Worm (Caenorhabditis elegans) whole organism, L4/young adult: Measurements from ENCODE around the gene srg-17.

ENCODE experiments used
- W03F9.2 ChIP-seq: fragments of 150-350 bp; optimal IDR thresholded peaks from 2 replicates; lab custom pipeline; 2014; ENCODE audit warnings: missing biosample characterization, missing genetic modification characterization
- dao-5 ChIP-seq: sonication (generic microtip); optimal IDR thresholded peaks from 2 replicates; lab custom pipeline; 2016; ENCODE audit warnings: missing genotype, missing genetic modification characterization, moderate library complexity, missing compliant biosample characterization
- him-1 ChIP-seq: sonication (generic microtip); optimal IDR thresholded peaks from 2 replicates; lab custom pipeline; 2016; ENCODE audit warnings: missing genotype, missing genetic modification reagents, missing genetic modification characterization, missing compliant biosample characterization

Gene srg-17

ce11 chrII:12456633-12457032, 16.9 kb upstream of the srg-17 start, which contains the start of gene sre-32:
Gene sre-32, minus strand, starts transcription at chrII:12456733.
- TF ChIP-seq him-1 (no peak), W03F9.2 (tag; lab: Kevin White, UChicago) (no peak), dao-5 (no peak)

ce11 chrII:12457275-12457674, 16.2 kb upstream of the srg-17 start, which contains the start of gene sre-38:
Gene sre-38, plus strand, starts transcription at chrII:12457575.
- TF ChIP-seq W03F9.2 (tag; lab: Kevin White, UChicago) (no peak), dao-5 (no peak), him-1 (no peak)

ce11 chrII:12459422-12459821, 14.1 kb upstream of the srg-17 start, which contains the start of gene tag-281:
Gene tag-281, plus strand, starts transcription at chrII:12459761.
- TF ChIP-seq W03F9.2 (tag; lab: Kevin White, UChicago) = peak; percentile 72
- no peak for TF ChIP-seq dao-5

- TF ChIP-seq dao-5 = no peak
- TF ChIP-seq W03F9.2 (tag; lab: Kevin White, UChicago) = no peak
- TF ChIP-seq him-1 = no peak
Observed at ce11 chrII:12460602-12461453, 12.7 kb upstream of the srg-17 start, which contains the start of gene tag-280. Gene tag-280, plus strand, starts transcription at chrII:12460652.

- TF ChIP-seq him-1 = no peak
- TF ChIP-seq dao-5 = no peak
- no peak for TF ChIP-seq W03F9.2 (tag; lab: Kevin White, UChicago)
Observed at ce11 chrII:12462244-12462643, 11.3 kb upstream of the srg-17 start, which contains the start of gene F15A4.2. Gene F15A4.2, plus strand, starts transcription at chrII:12462544.

- TF ChIP-seq W03F9.2 (tag; lab: Kevin White, UChicago) = no peak
- TF ChIP-seq him-1 = no peak
- TF ChIP-seq dao-5 = no peak
Observed at ce11 chrII:12465557-12465956, 7.9 kb upstream of the srg-17 start, which contains the start of gene sre-37. Gene sre-37, plus strand, starts transcription at chrII:12465857.

- TF ChIP-seq him-1 (no peak), dao-5 (no peak), W03F9.2 (tag; lab: Kevin White, UChicago) (no peak)
Observed at ce11 chrII:12467047-12467446, 6.5 kb upstream of the srg-17 start, which contains the start of gene srg-16. Gene srg-16, plus strand, starts transcription at chrII:12467133.

- TF ChIP-seq him-1 = no peak
- TF ChIP-seq W03F9.2 (tag; lab: Kevin White, UChicago) = no peak
- no peak for TF ChIP-seq dao-5
Observed at ce11 chrII:12471138-12471855, 2.2 kb upstream of the srg-17 start, which contains the start of the genes F15A4.5 and phat-8. Gene F15A4.5, minus strand, starts transcription at chrII:12471238. Gene phat-8, plus strand, starts transcription at chrII:12471805.

ce11 chrII:12480811-12481210, 7.3 kb downstream of the srg-17 start, which contains the start of gene arrd-9:
Gene arrd-9, minus strand, starts transcription at chrII:12480911.
- no peak for TF ChIP-seq W03F9.2 (tag; lab: Kevin White, UChicago)
- no peak for TF ChIP-seq him-1
- TF ChIP-seq dao-5 = no peak

- no peak for TF ChIP-seq him-1
- TF ChIP-seq W03F9.2 (tag; lab: Kevin White, UChicago) = no peak
- TF ChIP-seq dao-5 = no peak
Observed at ce11 chrII:12481645-12482044, 8.1 kb downstream of the srg-17 start.

- no peak for TF ChIP-seq W03F9.2 (tag; lab: Kevin White, UChicago)
- no peak for TF ChIP-seq dao-5
- TF ChIP-seq him-1 = no peak
Observed at ce11 chrII:12482622-12483021, 9.1 kb downstream of the srg-17 start, which contains the start of gene fbxb-102. Gene fbxb-102, plus strand, starts transcription at chrII:12482922.

ce11 chrII:12485060-12485459, 11.6 kb downstream of the srg-17 start, which contains the start of gene F15A4.10:
Gene F15A4.10, minus strand, starts transcription at chrII:12485160.
- no peak for TF ChIP-seq dao-5

ce11 chrII:12488810-12489209, 15.3 kb downstream of the srg-17 start:
- TF ChIP-seq him-1 (no peak), W03F9.2 (tag; lab: Kevin White, UChicago) (no peak), dao-5 (no peak)

ce11 chrII:12489903-12490302, 16.4 kb downstream of the srg-17 start, which contains the start of gene T21B4.15:
Gene T21B4.15, plus strand, starts transcription at chrII:12490203.
- TF ChIP-seq W03F9.2 (tag; lab: Kevin White, UChicago) (no peak), him-1 (no peak), dao-5 (no peak)
